Fruit fly (Drosophila melanogaster) S2 (cell line): ENCODE data around the gene CG14507.

ENCODE experiments used
- CG8478 ChIP-seq: fragments of >200 bp; optimal IDR thresholded peaks from 2 replicates; lab custom pipeline; 2018
- CTCF ChIP-seq, 2 experiments: fragments of >200 bp; optimal IDR thresholded peaks; 2 replicates each; lab custom pipeline; 2018

Gene CG14507

dm6 chr3R:29204612-29205480 lies 22.7 kb downstream of the CG14507 start:
- TF ChIP-seq CTCF (optimal IDR thresholded peaks at IDR 0.05; lab: Kevin White, UChicago) (no peak), CG8478 (lab: Kevin White, UChicago) (no peak)

- TF ChIP-seq CG8478 (lab: Kevin White, UChicago) (no peak), CTCF (optimal IDR thresholded peaks at IDR 0.05; lab: Kevin White, UChicago) (no peak)
Observed at dm6 chr3R:29204033-29204432, 23.5 kb downstream of the CG14507 start, which contains the start of gene Cyt-c1L. Cyt-c1L (minus strand) TSS chr3R:29204133.

- TF ChIP-seq CTCF (optimal IDR thresholded peaks at IDR 0.05; lab: Kevin White, UChicago) (no peak), CG8478 (lab: Kevin White, UChicago) (peak; percentile 5)
Observed at dm6 chr3R:29202418-29202817, 25.1 kb downstream of the CG14507 start, which contains the start of gene Mesh1. Mesh1 (minus strand) TSS chr3R:29202525.

- no peak for TF ChIP-seq CTCF (optimal IDR thresholded peaks at IDR 0.05; lab: Kevin White, UChicago)
- no peak for TF ChIP-seq CG8478 (lab: Kevin White, UChicago)
Observed at dm6 chr3R:29199807-29200693, 27.5 kb downstream of the CG14507 start, which contains the start of gene CG11899. CG11899 (plus strand) TSS chr3R:29200454.

dm6 chr3R:29198299-29198698 lies 29.2 kb downstream of the CG14507 start:
- no peak for TF ChIP-seq CTCF (optimal IDR thresholded peaks at IDR 0.05; lab: Kevin White, UChicago)
- no peak for TF ChIP-seq CG8478 (lab: Kevin White, UChicago)

- TF ChIP-seq CTCF (optimal IDR thresholded peaks at IDR 0.05; lab: Kevin White, UChicago) (no peak), CG8478 (lab: Kevin White, UChicago) (no peak)
Observed at dm6 chr3R:29196967-29197611, 30.4 kb downstream of the CG14507 start, which contains the start of gene CG14515. CG14515 (plus strand) TSS chr3R:29197556.

- TF ChIP-seq CG8478 (lab: Kevin White, UChicago) (no peak), CTCF (optimal IDR thresholded peaks at IDR 0.05; lab: Kevin White, UChicago) (no peak)
Observed at dm6 chr3R:29194957-29195356, 32.6 kb downstream of the CG14507 start, which contains the start of gene jus. jus (minus strand) TSS chr3R:29194994.

- TF ChIP-seq CG8478 (lab: Kevin White, UChicago) (no peak), CTCF (optimal IDR thresholded peaks at IDR 0.05; lab: Kevin White, UChicago) (no peak)
Observed at dm6 chr3R:29190984-29191383, 36.5 kb downstream of the CG14507 start.
